Fruit fly (Drosophila melanogaster) whole organism, adult: ENCODE data around the gene Ir31a.
A peak's percentile ranks its signal among the peaks of the same experiment; 100 is the strongest.

Source experiments
- CG11617 ChIP-seq: fragments of 200-800 bp; sonication (Bioruptor generic); optimal IDR thresholded peaks from 2 replicates; lab custom pipeline; 2017; ENCODE audit warnings: mild to moderate bottlenecking, missing biosample characterization, missing genetic modification reagents, missing genetic modification characterization
- CG12768 ChIP-seq: fragments of 200-800 bp; sonication (Bioruptor generic); optimal IDR thresholded peaks from 2 replicates; lab custom pipeline; 2017; ENCODE audit warnings: missing biosample characterization, missing genetic modification characterization, mild to moderate bottlenecking, moderate library complexity, missing genetic modification reagents
- CG14711 ChIP-seq: fragments of 200-800 bp; sonication (Bioruptor generic); optimal IDR thresholded peaks from 2 replicates; lab custom pipeline; 2018; ENCODE audit warnings: missing biosample characterization, mild to moderate bottlenecking, missing genetic modification characterization, moderate library complexity
- CG1620 ChIP-seq: fragments of 200-800 bp; sonication (Bioruptor generic); optimal IDR thresholded peaks from 2 replicates; lab custom pipeline; 2016; ENCODE audit warnings: missing biosample characterization, missing genetic modification characterization
- CG33017 ChIP-seq: fragments of 200-800 bp; sonication (Bioruptor generic); optimal IDR thresholded peaks from 2 replicates; lab custom pipeline; 2018; ENCODE audit warnings: missing biosample characterization, mild to moderate bottlenecking, missing genetic modification characterization, moderate library complexity
- CG5204 ChIP-seq: fragments of 200-800 bp; sonication (Bioruptor generic); optimal IDR thresholded peaks from 2 replicates; lab custom pipeline; 2016; ENCODE audit warnings: missing biosample characterization, missing genetic modification characterization
- CG7045 ChIP-seq: fragments of 200-800 bp; sonication (Bioruptor generic); optimal IDR thresholded peaks from 2 replicates; lab custom pipeline; 2017; ENCODE audit warnings: missing biosample characterization, mild to moderate bottlenecking, missing genetic modification characterization
- CG7101 ChIP-seq: fragments of 200-800 bp; sonication (Bioruptor generic); optimal IDR thresholded peaks from 2 replicates; lab custom pipeline; 2018; ENCODE audit warnings: missing biosample characterization, mild to moderate bottlenecking, missing genetic modification characterization, moderate library complexity
- Clk ChIP-seq: fragments of 200-800 bp; sonication (Bioruptor generic); optimal IDR thresholded peaks from 2 replicates; lab custom pipeline; 2017; ENCODE audit warnings: missing biosample characterization, missing genetic modification characterization
- Crg-1 ChIP-seq: fragments of 200-800 bp; sonication (Bioruptor generic); optimal IDR thresholded peaks from 2 replicates; lab custom pipeline; 2016; ENCODE audit warnings: missing biosample characterization, missing genetic modification characterization
- Hr96 ChIP-seq: fragments of 200-800 bp; sonication (Bioruptor generic); optimal IDR thresholded peaks from 2 replicates; lab custom pipeline; 2016; ENCODE audit warnings: missing biosample characterization, missing genetic modification characterization
- Mnt ChIP-seq: fragments of 200-800 bp; sonication (Bioruptor generic); optimal IDR thresholded peaks from 2 replicates; lab custom pipeline; 2016; ENCODE audit warnings: missing biosample characterization, mild to moderate bottlenecking, missing genetic modification characterization
- bab1 ChIP-seq: fragments of 200-800 bp; sonication (Bioruptor generic); optimal IDR thresholded peaks from 3 replicates; lab custom pipeline; 2019; ENCODE audit warnings: missing biosample characterization, mild to moderate bottlenecking, missing genetic modification characterization, moderate library complexity
- cic ChIP-seq: fragments of 200-800 bp; sonication (Bioruptor generic); optimal IDR thresholded peaks from 2 replicates; lab custom pipeline; 2017; ENCODE audit warnings: missing biosample characterization, mild to moderate bottlenecking, missing genetic modification characterization, moderate library complexity
- cnc ChIP-seq, 2 experiments: fragments of >200 bp; optimal IDR thresholded peaks; 2 replicates each; lab custom pipeline; 2017
- kay ChIP-seq: fragments of 200-800 bp; sonication (Bioruptor generic); peaks from one replicate; lab custom pipeline; 2016; ENCODE audit warnings: missing biosample characterization, missing genetic modification characterization, borderline replicate concordance
- ovo ChIP-seq: fragments of 200-800 bp; sonication (Bioruptor generic); optimal IDR thresholded peaks from 2 replicates; lab custom pipeline; 2016; ENCODE audit warnings: missing biosample characterization, missing genetic modification characterization
- pad ChIP-seq: fragments of 200-800 bp; sonication (Bioruptor generic); optimal IDR thresholded peaks from 3 replicates; lab custom pipeline; 2017; ENCODE audit warnings: missing biosample characterization, missing genetic modification characterization, mild to moderate bottlenecking, moderate library complexity, missing genetic modification reagents
- tj ChIP-seq: fragments of 200-800 bp; sonication (Bioruptor generic); optimal IDR thresholded peaks from 3 replicates; lab custom pipeline; 2017; ENCODE audit warnings: missing biosample characterization, mild to moderate bottlenecking, missing genetic modification characterization, moderate library complexity
- toe ChIP-seq: fragments of 200-800 bp; sonication (Bioruptor generic); optimal IDR thresholded peaks from 2 replicates; lab custom pipeline; 2016; ENCODE audit warnings: missing biosample characterization, missing genetic modification characterization

Ir31a gene

DNA sequence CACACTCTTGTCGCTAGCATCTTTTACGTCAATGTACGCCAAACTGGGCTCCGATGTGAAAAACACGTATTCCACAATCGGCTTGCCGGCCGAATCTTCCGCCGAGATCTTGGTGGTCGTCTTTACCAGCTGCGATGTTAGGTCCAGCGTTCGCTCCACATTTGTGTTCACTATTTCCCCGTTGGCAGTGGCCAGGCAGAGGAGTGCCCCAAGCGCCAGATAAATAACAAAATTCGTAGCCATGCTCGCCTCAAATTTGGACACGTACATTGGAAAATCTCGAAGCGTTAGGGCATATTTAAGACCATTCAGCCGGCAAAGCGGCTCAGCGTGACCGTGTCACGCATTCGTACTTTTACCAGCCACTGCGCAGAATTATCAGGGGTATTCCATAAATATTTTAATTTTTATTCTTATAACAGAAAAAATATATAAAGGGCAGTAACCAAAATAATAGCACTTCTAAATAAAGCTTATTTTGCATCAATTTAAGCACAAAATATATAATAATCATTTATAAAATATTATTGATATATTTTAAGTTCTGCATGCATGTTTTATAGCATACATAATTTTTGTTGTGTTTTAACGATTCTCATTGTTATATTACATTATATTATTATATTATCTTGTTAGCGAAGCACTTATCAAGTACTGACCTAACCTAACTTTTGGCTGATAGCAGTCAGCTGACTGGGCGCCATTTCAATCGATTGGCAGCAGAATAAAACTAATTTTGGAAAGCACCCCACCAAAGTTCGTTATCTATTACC, 29.7 kb upstream of the Ir31a start, which contains the start of the genes CG33303 and dpr19:
Gene CG33303 (minus strand): TSS at position 294 of the 773 bp plus-strand sequence.
Gene dpr19 (plus strand): TSS at position 705 of the 773 bp plus-strand sequence.
- TF ChIP-seq pad (GFP tag; lab: Kevin White, UChicago) (no peak), CG5204 (GFP tag; lab: Kevin White, UChicago) (no peak), cnc (optimal IDR thresholded peaks at IDR 0.05; lab: Kevin White, UChicago) (no peak), CG7101 (tag; lab: Kevin White, UChicago) (peak; percentile 74), kay (GFP tag; lab: Kevin White, UChicago) (no peak), cic (peak; percentile 38), Hr96 (GFP tag; lab: Kevin White, UChicago) (no peak), CG11617 (GFP tag; lab: Kevin White, UChicago) (peak; percentile 73), toe (GFP tag; lab: Kevin White, UChicago) (no peak), tj (peak; percentile 40), Mnt (peak; percentile 13), Crg-1 (no peak), CG12768 (GFP tag; lab: Kevin White, UChicago) (peak; percentile 29), ovo (peak; percentile 8), CG7045 (GFP tag; lab: Kevin White, UChicago) (peak; percentile 63), CG33017 (peak; percentile 79), bab1 (GFP tag; lab: Kevin White, UChicago) (peak; percentile 38), CG14711 (tag; lab: Kevin White, UChicago) (peak; percentile 70)

DNA sequence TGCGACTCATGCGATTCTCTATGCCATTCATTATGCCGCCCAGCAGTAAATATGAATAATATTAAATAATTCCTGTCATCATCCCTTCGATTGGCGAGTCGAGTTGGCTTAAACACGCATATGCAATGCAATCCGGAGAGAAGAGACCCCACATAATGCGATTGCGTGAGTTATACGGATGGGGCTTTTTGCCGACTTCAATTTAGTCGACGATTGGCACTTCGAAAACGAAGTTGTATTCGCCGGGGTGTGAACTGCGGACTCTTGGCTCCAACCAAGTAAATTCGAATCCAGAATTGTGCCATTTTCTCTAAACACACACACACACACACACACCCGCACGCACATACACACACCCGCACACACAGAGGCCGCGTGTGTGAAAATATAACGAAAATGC, 29.1 kb upstream of the Ir31a start:
- no peak for TF ChIP-seq Crg-1
- TF ChIP-seq Hr96 (GFP tag; lab: Kevin White, UChicago), result no peak
- TF ChIP-seq CG5204 (GFP tag; lab: Kevin White, UChicago), result no peak
- TF ChIP-seq tj, result no peak
- no peak for TF ChIP-seq CG12768 (GFP tag; lab: Kevin White, UChicago)
- no peak for TF ChIP-seq pad (GFP tag; lab: Kevin White, UChicago)
- no peak for TF ChIP-seq CG7045 (GFP tag; lab: Kevin White, UChicago)
- TF ChIP-seq Mnt, result no peak
- TF ChIP-seq CG7101 (tag; lab: Kevin White, UChicago), result no peak
- TF ChIP-seq Clk (GFP tag; lab: Kevin White, UChicago), result no peak
- TF ChIP-seq CG11617 (GFP tag; lab: Kevin White, UChicago), result no peak
- no peak for TF ChIP-seq CG33017
- TF ChIP-seq ovo, result no peak
- no peak for TF ChIP-seq kay (GFP tag; lab: Kevin White, UChicago)
- TF ChIP-seq CG1620 (GFP tag; lab: Kevin White, UChicago), result no peak
- TF ChIP-seq toe (GFP tag; lab: Kevin White, UChicago), result no peak
- TF ChIP-seq cic, result no peak

DNA sequence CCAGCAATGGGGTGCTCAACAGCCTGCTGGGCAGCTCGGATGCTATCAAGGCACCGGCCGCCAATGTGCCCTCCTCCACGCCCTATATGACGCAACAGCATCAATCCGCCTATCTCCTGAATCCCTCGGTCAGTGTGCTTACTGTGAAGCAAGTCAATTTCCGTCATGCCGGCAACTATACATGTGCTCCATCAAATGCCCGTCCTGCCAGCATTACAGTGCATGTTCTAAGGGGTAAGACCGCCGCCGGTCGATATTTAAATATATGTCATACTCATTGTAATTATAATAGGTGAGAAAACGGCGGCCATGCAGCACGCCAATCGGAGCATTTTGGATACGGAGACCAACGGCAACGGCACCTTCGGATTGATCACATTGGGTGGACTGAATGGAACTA, 26.7 kb upstream of the Ir31a start:
- no peak for TF ChIP-seq Mnt
- TF ChIP-seq Crg-1, result no peak
- no peak for TF ChIP-seq toe (GFP tag; lab: Kevin White, UChicago)
- no peak for TF ChIP-seq CG12768 (GFP tag; lab: Kevin White, UChicago)
- no peak for TF ChIP-seq Clk (GFP tag; lab: Kevin White, UChicago)
- TF ChIP-seq CG1620 (GFP tag; lab: Kevin White, UChicago), result no peak
- TF ChIP-seq CG11617 (GFP tag; lab: Kevin White, UChicago), result no peak
- no peak for TF ChIP-seq ovo
- no peak for TF ChIP-seq CG5204 (GFP tag; lab: Kevin White, UChicago)
- TF ChIP-seq kay (GFP tag; lab: Kevin White, UChicago), result no peak
- no peak for TF ChIP-seq pad (GFP tag; lab: Kevin White, UChicago)
- no peak for TF ChIP-seq CG33017
- no peak for TF ChIP-seq cic
- no peak for TF ChIP-seq CG7045 (GFP tag; lab: Kevin White, UChicago)
- TF ChIP-seq tj, result no peak
- TF ChIP-seq Hr96 (GFP tag; lab: Kevin White, UChicago), result no peak
- TF ChIP-seq CG14711 (tag; lab: Kevin White, UChicago), result no peak
- TF ChIP-seq CG7101 (tag; lab: Kevin White, UChicago), result no peak
- TF ChIP-seq bab1 (GFP tag; lab: Kevin White, UChicago), result no peak
- no peak for TF ChIP-seq cnc (optimal IDR thresholded peaks at IDR 0.05; lab: Kevin White, UChicago)

DNA sequence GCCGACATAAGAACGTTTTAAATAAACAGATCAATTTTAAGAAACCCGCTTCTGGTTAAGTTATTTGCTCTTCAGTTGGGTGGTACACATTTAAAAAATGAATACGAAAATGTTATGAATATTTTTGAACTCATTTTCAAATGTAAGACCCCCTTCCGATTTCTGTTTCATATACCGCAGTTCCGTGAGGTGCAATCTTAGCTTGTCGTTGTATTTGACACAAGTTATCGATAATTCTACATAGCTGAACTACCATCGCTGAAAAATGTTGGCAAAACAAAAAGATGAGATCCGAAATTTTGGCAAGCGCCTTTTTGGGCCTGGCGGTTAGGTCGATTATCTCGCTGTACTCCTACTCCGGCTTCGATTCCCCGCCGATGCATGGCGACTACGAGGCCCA, 25.5 kb upstream of the Ir31a start, which contains the start of gene gny:
Gene gny (plus strand): TSS at position 239 of the 400 bp plus-strand sequence.
- TF ChIP-seq CG7101 (tag; lab: Kevin White, UChicago) (no peak), bab1 (GFP tag; lab: Kevin White, UChicago) (peak; percentile 15)

DNA sequence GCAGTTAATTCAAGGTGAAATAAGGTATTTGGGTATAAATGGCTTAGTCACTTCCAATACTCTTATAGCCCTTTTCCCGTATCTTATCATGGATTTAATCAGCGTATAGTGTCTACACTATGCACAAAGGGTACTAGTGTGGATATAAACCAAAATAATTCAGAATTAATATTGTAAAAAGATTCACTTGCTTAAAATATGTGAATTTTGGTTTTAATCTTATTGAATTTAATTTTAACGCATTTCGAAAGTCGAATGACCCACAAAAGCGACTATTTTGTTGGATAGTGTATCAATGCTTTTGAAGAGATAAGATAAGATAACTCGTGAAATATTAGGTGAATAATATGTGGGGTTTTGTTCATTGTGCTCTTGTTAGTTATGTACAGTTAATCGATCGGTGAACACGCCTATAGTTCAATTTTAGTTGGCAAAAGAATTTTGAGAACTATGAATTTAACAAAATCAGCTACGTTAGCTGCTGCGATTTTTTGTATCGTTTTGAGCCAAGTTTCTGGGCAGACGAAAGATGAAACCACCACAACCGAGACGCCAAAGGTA, 23.4 kb upstream of the Ir31a start, which contains the start of gene CG5096:
Gene CG5096 (plus strand): TSS at position 374 of the 561 bp plus-strand sequence.
- TF ChIP-seq CG12768 (GFP tag; lab: Kevin White, UChicago) (peak; percentile 92), Hr96 (GFP tag; lab: Kevin White, UChicago) (no peak), Crg-1 (peak; percentile 55), pad (GFP tag; lab: Kevin White, UChicago) (peak; percentile 71), CG7045 (GFP tag; lab: Kevin White, UChicago) (peak; percentile 82), CG7101 (tag; lab: Kevin White, UChicago) (peak; percentile 96), Clk (GFP tag; lab: Kevin White, UChicago) (peak; percentile 63), kay (GFP tag; lab: Kevin White, UChicago) (peak; percentile 97), CG11617 (GFP tag; lab: Kevin White, UChicago) (peak; percentile 92), ovo (no peak), CG1620 (GFP tag; lab: Kevin White, UChicago) (no peak), cic (peak; percentile 86), bab1 (GFP tag; lab: Kevin White, UChicago) (no peak), tj (peak; percentile 46), Mnt (peak; percentile 56), CG33017 (peak; percentile 96), CG5204 (GFP tag; lab: Kevin White, UChicago) (no peak), cnc (optimal IDR thresholded peaks at IDR 0.05; lab: Kevin White, UChicago) (peak in 1 of 2 experiments; percentile 27), toe (GFP tag; lab: Kevin White, UChicago) (no peak), CG14711 (tag; lab: Kevin White, UChicago) (peak; percentile 90)
